Worm (Caenorhabditis elegans): Measurements from ENCODE around the gene hbl-1.
A peak's percentile ranks its signal among the peaks of the same experiment; 100 is the strongest.

hbl-1 gene

DNA sequence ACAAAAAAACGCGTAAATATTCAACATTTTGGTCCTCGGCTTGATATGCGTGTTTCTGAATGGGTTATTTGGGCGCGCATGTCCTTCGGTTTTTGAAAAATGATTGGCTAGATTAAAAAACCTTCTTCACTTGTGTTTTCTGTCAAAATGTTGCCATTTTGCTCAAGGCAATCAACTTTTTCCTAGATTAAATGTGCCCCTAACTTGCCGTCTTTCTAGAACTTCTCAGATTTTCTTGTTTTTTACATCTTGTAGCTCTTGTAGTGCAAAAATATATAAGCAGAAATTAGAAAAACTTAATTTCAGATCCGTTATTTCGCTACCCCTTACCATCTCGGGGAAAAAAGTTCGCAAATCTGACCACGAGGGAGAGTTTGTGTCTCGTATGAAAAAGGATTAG, at the start of gene hbl-1:
Gene hbl-1, plus strand, starts transcription at position 301 of the 400 bp plus-strand sequence.
- no peak for TF ChIP-seq egl-27 (tag; optimal IDR thresholded peaks at IDR 0.05)
- TF ChIP-seq unc-62 (GFP tag; optimal IDR thresholded peaks at IDR 0.05) = no peak
- TF ChIP-seq fos-1 (tag; optimal IDR thresholded peaks at IDR 0.05) = no peak
- TF ChIP-seq mbf-1 (tag; optimal IDR thresholded peaks at IDR 0.05) = no peak
- TF ChIP-seq aly-2 (tag; optimal IDR thresholded peaks at IDR 0.05) = no peak
- no peak for TF ChIP-seq ZK546.5 (tag; optimal IDR thresholded peaks at IDR 0.05)
- no peak for TF ChIP-seq sma-9 (GFP tag; optimal IDR thresholded peaks at IDR 0.05)
- TF ChIP-seq sma-9 (tag; optimal IDR thresholded peaks at IDR 0.05) = no peak
- no peak for TF ChIP-seq elt-3 (tag; optimal IDR thresholded peaks at IDR 0.05)
- TF ChIP-seq sma-3 (GFP tag; optimal IDR thresholded peaks at IDR 0.05) = no peak

DNA sequence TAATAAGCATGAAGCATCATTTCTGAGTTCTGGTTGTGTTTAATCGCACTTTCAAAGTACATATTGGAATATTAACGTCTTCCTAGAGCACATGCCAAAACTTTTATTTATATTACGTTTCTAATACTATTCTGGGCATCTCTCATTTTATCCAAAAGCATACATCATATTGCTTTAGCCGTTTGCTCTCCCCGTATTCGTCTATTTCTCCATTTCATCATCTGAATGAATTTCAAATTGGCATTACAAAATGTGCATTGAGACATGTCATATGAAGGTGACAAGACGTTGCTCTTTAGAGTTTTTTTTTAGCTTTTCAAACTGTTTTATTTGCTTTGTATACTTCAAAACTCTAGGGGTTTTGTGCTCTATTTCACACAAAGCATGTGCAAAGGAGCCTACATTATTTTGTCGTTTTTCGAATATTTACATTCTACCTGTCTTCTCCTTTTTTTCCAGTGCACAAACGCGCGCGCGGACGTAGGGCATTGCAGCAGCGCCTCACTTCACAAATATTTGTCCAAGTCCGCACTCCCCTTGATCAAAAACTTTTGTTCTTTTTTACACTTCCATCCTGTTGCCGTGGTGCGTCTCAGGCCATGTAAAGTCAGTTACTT, 49.3 kb upstream of the hbl-1 start:
- peak; percentile 67 for TF ChIP-seq F13H6.1 (tag; optimal IDR thresholded peaks at IDR 0.05)
- TF ChIP-seq unc-62 (GFP tag; optimal IDR thresholded peaks at IDR 0.05) = no peak

DNA sequence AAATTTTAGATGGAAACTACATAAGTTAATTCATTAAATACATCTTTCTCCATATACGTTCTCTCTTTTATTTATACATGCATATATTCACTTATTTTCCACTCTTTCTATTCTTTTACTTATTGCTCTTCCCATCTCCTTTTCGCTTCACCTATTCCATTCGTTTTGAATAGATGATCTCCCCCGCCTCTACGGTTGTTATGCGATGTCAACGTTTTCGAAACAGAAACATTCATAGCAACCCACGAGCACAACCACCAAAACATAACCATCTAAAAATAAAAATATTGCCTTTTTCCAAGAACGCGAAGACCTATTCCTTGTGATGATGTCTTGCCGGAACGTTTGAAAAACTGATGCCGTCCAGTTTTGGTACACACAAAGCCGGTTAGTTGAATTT, 48.5 kb upstream of the hbl-1 start, which contains the start of gene sym-3:
Gene sym-3, plus strand, starts transcription at position 301 of the 400 bp plus-strand sequence.
- TF ChIP-seq elt-3 (tag; optimal IDR thresholded peaks at IDR 0.05) (no peak), C34F6.9 (tag; optimal IDR thresholded peaks at IDR 0.05) (no peak), nhr-77 (tag; optimal IDR thresholded peaks at IDR 0.05) (no peak), blmp-1 (tag; optimal IDR thresholded peaks at IDR 0.05; ENCODE audit: insufficient read depth) (no peak), unc-39 (tag; optimal IDR thresholded peaks at IDR 0.05) (no peak), R02D3.7 (tag; optimal IDR thresholded peaks at IDR 0.05) (no peak), lin-39 (tag; optimal IDR thresholded peaks at IDR 0.05) (no peak), fos-1 (tag; optimal IDR thresholded peaks at IDR 0.05) (no peak), sma-9 (GFP tag; optimal IDR thresholded peaks at IDR 0.05) (no peak), sma-9 (tag; optimal IDR thresholded peaks at IDR 0.05) (no peak), lin-13 (GFP tag; optimal IDR thresholded peaks at IDR 0.05) (no peak), peb-1 (tag; optimal IDR thresholded peaks at IDR 0.05) (no peak), gmeb-1 (tag; optimal IDR thresholded peaks at IDR 0.05) (no peak)

DNA sequence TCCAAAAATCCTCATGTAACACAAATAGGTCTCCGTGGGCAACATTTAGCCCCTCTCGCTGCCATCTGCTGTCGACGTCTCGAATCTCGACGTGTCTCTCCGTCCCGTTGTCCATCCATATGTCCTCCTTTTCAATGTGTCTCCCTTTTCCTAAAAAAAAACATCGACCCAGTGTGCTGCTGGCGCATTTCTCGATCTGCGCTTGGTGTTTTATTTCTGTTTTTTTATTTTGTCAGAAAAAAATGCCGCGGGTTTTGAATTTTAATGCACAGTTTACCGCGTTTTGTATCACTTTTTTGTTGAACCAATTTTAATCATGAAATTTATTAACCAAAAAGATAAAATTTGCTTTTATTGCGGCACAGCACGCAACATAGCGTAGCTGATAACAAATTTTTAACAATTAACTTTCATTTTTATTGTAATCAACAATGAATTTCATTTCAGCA, 46.1 kb upstream of the hbl-1 start:
- TF ChIP-seq lin-39 (tag; optimal IDR thresholded peaks at IDR 0.05) (no peak), sem-4 (tag; optimal IDR thresholded peaks at IDR 0.05) (peak; percentile 37), nhr-21 (tag; optimal IDR thresholded peaks at IDR 0.05) (peak; percentile 40), lin-11 (tag; optimal IDR thresholded peaks at IDR 0.05) (peak; percentile 25), ama-1 (optimal IDR thresholded peaks at IDR 0.05) (no peak), unc-55 (GFP tag; optimal IDR thresholded peaks at IDR 0.05) (peak; percentile 71), skn-1 (tag; optimal IDR thresholded peaks at IDR 0.05) (no peak), mbf-1 (tag; optimal IDR thresholded peaks at IDR 0.05) (no peak), nhr-11 (tag; optimal IDR thresholded peaks at IDR 0.05) (no peak), egl-27 (tag; optimal IDR thresholded peaks at IDR 0.05) (peak; percentile 26), zag-1 (tag; optimal IDR thresholded peaks at IDR 0.05) (peak; percentile 2), elt-1 (tag; optimal IDR thresholded peaks at IDR 0.05) (no peak), nhr-25 (tag; optimal IDR thresholded peaks at IDR 0.05) (peak; percentile 18), nhr-10 (tag; optimal IDR thresholded peaks at IDR 0.05) (no peak), elt-3 (tag; optimal IDR thresholded peaks at IDR 0.05) (no peak), mab-5 (tag; optimal IDR thresholded peaks at IDR 0.05) (peak; percentile 28), aly-2 (tag; optimal IDR thresholded peaks at IDR 0.05) (no peak), ceh-16 (tag; optimal IDR thresholded peaks at IDR 0.05) (no peak), Y55F3AM.14 (GFP tag; optimal IDR thresholded peaks at IDR 0.05) (no peak), sma-3 (GFP tag; optimal IDR thresholded peaks at IDR 0.05) (peak; percentile 35), sma-9 (GFP tag; optimal IDR thresholded peaks at IDR 0.05) (peak; percentile 68), sma-9 (tag; optimal IDR thresholded peaks at IDR 0.05) (no peak), nhr-6 (tag; optimal IDR thresholded peaks at IDR 0.05) (peak; percentile 9), crh-2 (tag; optimal IDR thresholded peaks at IDR 0.05) (peak; percentile 50), R02D3.7 (tag; optimal IDR thresholded peaks at IDR 0.05) (no peak), nhr-237 (tag; optimal IDR thresholded peaks at IDR 0.05) (no peak), ztf-1 (GFP tag; conservative IDR thresholded peaks at IDR 0.05) (no peak), F13H6.1 (tag; optimal IDR thresholded peaks at IDR 0.05) (peak; percentile 62), fos-1 (tag; optimal IDR thresholded peaks at IDR 0.05) (peak; percentile 11), peb-1 (tag; optimal IDR thresholded peaks at IDR 0.05) (no peak), lin-13 (GFP tag; optimal IDR thresholded peaks at IDR 0.05) (peak; percentile 61), snpc-4 (tag; optimal IDR thresholded peaks at IDR 0.05) (no peak), ztf-11 (tag; optimal IDR thresholded peaks at IDR 0.05) (no peak), lsy-2 (tag; optimal IDR thresholded peaks at IDR 0.05) (peak; percentile 6 to 76), nhr-77 (tag; optimal IDR thresholded peaks at IDR 0.05) (no peak), unc-62 (GFP tag; optimal IDR thresholded peaks at IDR 0.05) (no peak), ceh-82 (tag; optimal IDR thresholded peaks at IDR 0.05) (no peak), nhr-12 (tag; optimal IDR thresholded peaks at IDR 0.05) (no peak), nhr-23 (tag; optimal IDR thresholded peaks at IDR 0.05) (no peak), blmp-1 (tag; optimal IDR thresholded peaks at IDR 0.05; ENCODE audit: insufficient read depth) (no peak), C34F6.9 (tag; optimal IDR thresholded peaks at IDR 0.05) (peak; percentile 51), mdl-1 (tag; optimal IDR thresholded peaks at IDR 0.05) (peak in 1 of 2 experiments; percentile 24)
